Fruit fly (Drosophila melanogaster) ovary, adult (tissue): ENCODE data around the gene mRpL2.

ENCODE experiments used
- CG17801 ChIP-seq: fragments of 200-800 bp; optimal IDR thresholded peaks from 2 replicates; lab custom pipeline; 2019; ENCODE audit warnings: missing biosample characterization, mild to moderate bottlenecking, missing genetic modification characterization, moderate library complexity; ENCODE audit not compliant: partially characterized antibody

mRpL2 gene

dm6 chr3L:11101598-11101997, 19.0 kb upstream of the mRpL2 start, which contains the start of gene Elo68beta:
Gene Elo68beta (minus strand): TSS chr3L:11101698.
- no peak for TF ChIP-seq CG17801 (GFP tag; lab: Kevin White, UChicago)

- no peak for TF ChIP-seq CG17801 (GFP tag; lab: Kevin White, UChicago)
These were observed 17.7 kb upstream of the mRpL2 start, which contains the start of gene Elo68alpha for dm6 chr3L:11102930-11103329. Gene Elo68alpha (minus strand): TSS chr3L:11103030.

- TF ChIP-seq CG17801 (GFP tag; lab: Kevin White, UChicago): no peak
These were observed 16.9 kb upstream of the mRpL2 start, which contains the start of gene CG32071 for dm6 chr3L:11103773-11104172. Gene CG32071 (minus strand): TSS chr3L:11103873.

dm6 chr3L:11107432-11107831, 13.2 kb upstream of the mRpL2 start, which contains the start of gene CG32073:
Gene CG32073 (minus strand): TSS chr3L:11107582.
- no peak for TF ChIP-seq CG17801 (GFP tag; lab: Kevin White, UChicago)

- no peak for TF ChIP-seq CG17801 (GFP tag; lab: Kevin White, UChicago)
These were observed 12.7 kb upstream of the mRpL2 start, which contains the start of gene CG12522 for dm6 chr3L:11107935-11108334. Gene CG12522 (plus strand): TSS chr3L:11108235.

- no peak for TF ChIP-seq CG17801 (GFP tag; lab: Kevin White, UChicago)
These were observed 11.2 kb upstream of the mRpL2 start, which contains the start of the genes CG34012 and emei for dm6 chr3L:11109454-11109853. Gene CG34012 (minus strand): TSS chr3L:11109505. Gene emei (plus strand): TSS chr3L:11109690.

- TF ChIP-seq CG17801 (GFP tag; lab: Kevin White, UChicago): no peak
These were observed 8.2 kb upstream of the mRpL2 start for dm6 chr3L:11112427-11112826.

dm6 chr3L:11113198-11114197, 7.1 kb upstream of the mRpL2 start, which contains the start of gene Sod1:
Gene Sod1 (minus strand): TSS chr3L:11113740.
- TF ChIP-seq CG17801 (GFP tag; lab: Kevin White, UChicago): peak; percentile 76

- TF ChIP-seq CG17801 (GFP tag; lab: Kevin White, UChicago): no peak
These were observed 2.9 kb upstream of the mRpL2 start for dm6 chr3L:11117733-11118132.

dm6 chr3L:11118627-11119395, 1.8 kb upstream of the mRpL2 start:
- no peak for TF ChIP-seq CG17801 (GFP tag; lab: Kevin White, UChicago)

- no peak for TF ChIP-seq CG17801 (GFP tag; lab: Kevin White, UChicago)
These were observed 1.2 kb upstream of the mRpL2 start for dm6 chr3L:11119396-11119900.

dm6 chr3L:11119901-11120418, 687 bp upstream of the mRpL2 start:
- no peak for TF ChIP-seq CG17801 (GFP tag; lab: Kevin White, UChicago)

- peak; percentile 53 for TF ChIP-seq CG17801 (GFP tag; lab: Kevin White, UChicago)
These were observed 2.4 kb downstream of the mRpL2 start, which contains the start of the genes Ufd1 and NaPi-III for dm6 chr3L:11123088-11123487. Gene Ufd1 (minus strand): TSS chr3L:11123216. Gene NaPi-III (plus strand): TSS chr3L:11123348.
